Fruit fly (Drosophila melanogaster) Kc167 (cell line): ENCODE results near the gene Arl1.

Experiments used
- Myc ChIP-seq: fragments of >200 bp; optimal IDR thresholded peaks from 2 replicates; lab custom pipeline; 2017; ENCODE audit warnings: missing external identifiers
- Sin3A ChIP-seq: fragments of >200 bp; optimal IDR thresholded peaks from 2 replicates; lab custom pipeline; 2018; ENCODE audit warnings: missing external identifiers
- h ChIP-seq: fragments of >200 bp; optimal IDR thresholded peaks from 3 replicates; lab custom pipeline; 2018; ENCODE audit warnings: missing external identifiers
- insv ChIP-seq: fragments of >200 bp; optimal IDR thresholded peaks from 3 replicates; lab custom pipeline; 2018; ENCODE audit warnings: missing external identifiers
- psq ChIP-seq: fragments of >200 bp; optimal IDR thresholded peaks from 2 replicates; lab custom pipeline; 2017; ENCODE audit warnings: missing external identifiers
- ttk ChIP-seq: sonication (Bioruptor generic); optimal IDR thresholded peaks from 2 replicates; lab custom pipeline; 2017; ENCODE audit warnings: missing external identifiers

The Arl1 gene

dm6 chr3L:15977565-15977964, 5.4 kb upstream of the Arl1 start:
- TF ChIP-seq insv: no peak
- no peak for TF ChIP-seq ttk (lab: Kevin White, UChicago)
- no peak for TF ChIP-seq Sin3A
- TF ChIP-seq h: no peak
- no peak for TF ChIP-seq psq (lab: Kevin White, UChicago)
- TF ChIP-seq Myc (lab: Kevin White, UChicago): no peak

DNA sequence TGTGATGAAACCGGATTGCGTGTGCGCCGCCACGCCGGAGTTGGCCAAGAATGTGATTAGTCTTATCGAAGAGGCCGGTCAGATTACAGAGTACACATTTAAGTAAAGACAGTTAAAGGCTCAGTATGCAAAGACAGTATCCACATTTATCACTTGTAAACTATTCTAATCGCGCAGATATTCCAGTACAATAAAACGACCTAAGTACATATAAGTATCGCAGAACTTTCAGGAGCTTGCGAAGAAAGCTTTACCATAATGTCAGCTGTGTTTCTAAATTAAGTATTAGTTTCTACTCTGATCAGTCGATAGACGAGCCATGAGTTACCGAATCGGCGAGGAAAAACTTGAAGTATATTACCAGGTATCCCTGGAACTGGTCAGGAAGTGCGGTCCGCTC, 4.7 kb upstream of the Arl1 start, which contains the start of gene CG17028:
CG17028 (plus strand) TSS at position 301 of the 400 bp plus-strand sequence.
- TF ChIP-seq ttk (lab: Kevin White, UChicago): no peak
- no peak for TF ChIP-seq h
- TF ChIP-seq psq (lab: Kevin White, UChicago): no peak
- TF ChIP-seq insv: no peak
- no peak for TF ChIP-seq Myc (lab: Kevin White, UChicago)
- no peak for TF ChIP-seq Sin3A

- TF ChIP-seq h (no peak), insv (no peak)
These were observed 3.7 kb upstream of the Arl1 start for dm6 chr3L:15979240-15979639.

DNA sequence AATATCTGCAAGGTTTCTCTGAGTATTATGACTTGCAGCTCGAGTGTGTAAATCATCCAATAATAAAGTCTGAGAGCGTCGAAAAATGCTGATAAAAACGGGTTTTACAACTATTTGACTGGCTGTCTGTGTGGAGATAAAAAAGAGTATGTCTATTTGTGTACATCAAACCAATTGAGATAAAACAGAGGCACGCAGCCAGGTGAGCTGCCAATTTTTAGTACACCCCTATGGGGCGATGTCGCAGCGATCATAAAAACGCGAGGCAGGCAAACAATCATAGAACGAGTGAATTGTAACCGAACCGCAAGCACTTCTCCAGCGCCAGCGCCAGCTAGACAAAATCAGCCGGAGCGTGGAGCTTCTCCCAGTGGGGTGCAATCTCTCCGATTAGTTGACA, 3.0 kb upstream of the Arl1 start, which contains the start of gene CG17027:
CG17027 (plus strand) TSS at position 189 of the 400 bp plus-strand sequence.
- TF ChIP-seq psq (lab: Kevin White, UChicago): no peak
- no peak for TF ChIP-seq Myc (lab: Kevin White, UChicago)
- TF ChIP-seq h: no peak
- no peak for TF ChIP-seq insv
- no peak for TF ChIP-seq Sin3A
- no peak for TF ChIP-seq ttk (lab: Kevin White, UChicago)

DNA sequence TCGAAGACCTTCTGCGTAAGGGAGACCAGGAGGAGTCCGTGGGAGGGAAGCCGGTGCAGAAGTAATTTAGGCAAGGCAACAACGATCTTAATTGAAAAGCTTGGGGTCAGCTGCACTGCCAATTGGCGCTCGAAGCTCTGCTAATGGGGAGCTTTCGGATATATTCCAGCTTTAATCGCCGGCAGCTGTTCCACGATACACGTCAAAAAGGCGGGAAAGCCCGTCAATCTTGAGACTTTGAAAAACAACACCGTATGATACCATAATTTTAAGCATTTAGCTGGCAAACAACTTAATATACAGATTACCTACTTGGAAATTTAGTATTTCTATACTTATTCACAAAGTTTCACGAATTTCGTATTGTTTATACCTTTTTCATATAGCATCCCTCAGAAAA, 1.5 kb upstream of the Arl1 start:
- TF ChIP-seq psq (lab: Kevin White, UChicago) (no peak), h (no peak), Sin3A (no peak), Myc (lab: Kevin White, UChicago) (no peak), ttk (lab: Kevin White, UChicago) (no peak), insv (no peak)

dm6 chr3L:15982148-15982547, 787 bp upstream of the Arl1 start:
- TF ChIP-seq ttk (lab: Kevin White, UChicago) (no peak), insv (no peak), Myc (lab: Kevin White, UChicago) (no peak), h (no peak), psq (lab: Kevin White, UChicago) (no peak), Sin3A (no peak)

- TF ChIP-seq ttk (lab: Kevin White, UChicago): no peak
- TF ChIP-seq h: no peak
- TF ChIP-seq Myc (lab: Kevin White, UChicago): no peak
- TF ChIP-seq insv: no peak
- TF ChIP-seq Sin3A: no peak
- TF ChIP-seq psq (lab: Kevin White, UChicago): no peak
These were observed 4.7 kb downstream of the Arl1 start, which contains the start of gene PolD1 for dm6 chr3L:15987635-15988034. PolD1 (minus strand) TSS chr3L:15987815.

DNA sequence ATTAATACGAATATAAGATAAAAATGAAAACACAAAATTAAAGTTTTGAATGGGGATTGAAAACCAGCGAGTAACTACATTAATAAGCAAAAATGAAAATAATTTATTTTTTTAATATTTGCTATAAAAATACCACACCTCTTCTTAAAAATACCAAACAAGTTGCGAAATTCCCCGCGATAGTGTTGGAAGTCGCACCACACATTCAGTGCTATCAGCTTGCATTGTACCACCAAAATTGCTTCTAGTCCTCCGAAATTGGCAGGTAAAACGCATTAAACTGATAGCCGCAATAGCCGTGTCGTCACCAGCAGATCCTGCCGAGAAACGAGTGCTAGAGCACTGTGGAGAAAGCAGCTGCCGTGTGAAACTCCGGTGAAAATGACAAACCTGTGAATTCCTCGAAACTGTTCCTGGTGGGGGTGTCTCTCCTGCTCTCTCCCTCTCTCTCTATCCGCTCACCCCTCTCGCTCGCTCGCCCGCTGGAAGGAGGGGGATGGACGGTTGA, 5.2 kb downstream of the Arl1 start, which contains the start of gene Hip14:
Hip14 (plus strand) TSS at position 198 of the 508 bp plus-strand sequence.
- no peak for TF ChIP-seq psq (lab: Kevin White, UChicago)
- TF ChIP-seq Myc (lab: Kevin White, UChicago): no peak
- TF ChIP-seq insv: no peak
- no peak for TF ChIP-seq Sin3A

DNA sequence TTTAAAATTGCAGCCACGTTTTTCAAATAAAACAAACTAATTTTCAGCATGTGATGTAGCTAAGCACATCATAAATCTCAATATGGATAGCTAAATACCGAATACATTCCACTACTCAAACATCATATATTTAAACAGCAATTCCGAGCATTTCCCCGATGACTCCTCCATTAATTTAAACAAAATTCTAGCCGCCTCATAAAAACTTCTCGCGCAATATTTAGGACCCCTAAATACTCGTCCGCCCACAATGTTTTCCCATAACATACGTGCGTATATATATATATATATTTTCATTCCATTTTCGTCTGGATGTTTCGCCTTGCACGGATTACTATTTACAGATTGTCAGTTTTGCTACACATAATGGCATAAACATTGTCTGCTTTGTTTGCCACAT, 13.1 kb downstream of the Arl1 start:
- TF ChIP-seq psq (lab: Kevin White, UChicago) (no peak), insv (no peak), Sin3A (no peak)

DNA sequence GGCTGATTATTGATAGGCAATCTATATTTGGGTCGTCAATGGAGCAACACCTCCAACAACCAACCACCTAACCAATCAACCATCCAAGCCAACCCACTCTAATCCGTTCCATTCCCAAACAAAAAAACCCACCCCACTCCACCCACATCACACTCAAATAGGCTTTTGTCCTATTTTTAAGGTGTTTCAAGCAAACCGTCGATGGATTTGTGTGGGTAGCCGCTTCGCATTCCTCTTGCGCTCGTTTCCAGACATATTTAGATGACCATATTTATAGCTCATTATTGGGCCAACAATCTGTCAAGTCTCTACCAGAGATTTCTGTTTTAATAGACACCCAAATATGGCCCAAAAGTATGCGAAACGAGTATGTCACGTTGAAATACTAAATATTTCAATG, 15.3 kb downstream of the Arl1 start:
- TF ChIP-seq Sin3A: no peak
- no peak for TF ChIP-seq h
- no peak for TF ChIP-seq ttk (lab: Kevin White, UChicago)
- TF ChIP-seq Myc (lab: Kevin White, UChicago): no peak
- no peak for TF ChIP-seq psq (lab: Kevin White, UChicago)
- TF ChIP-seq insv: no peak

dm6 chr3L:15999358-16000005, 16.5 kb downstream of the Arl1 start:
- TF ChIP-seq psq (lab: Kevin White, UChicago) (no peak), insv (no peak), h (no peak), Myc (lab: Kevin White, UChicago) (no peak), Sin3A (no peak), ttk (lab: Kevin White, UChicago) (no peak)

- no peak for TF ChIP-seq insv
- TF ChIP-seq ttk (lab: Kevin White, UChicago): no peak
- no peak for TF ChIP-seq Sin3A
- TF ChIP-seq Myc (lab: Kevin White, UChicago): no peak
- TF ChIP-seq psq (lab: Kevin White, UChicago): no peak
- no peak for TF ChIP-seq h
These were observed 18.3 kb downstream of the Arl1 start for dm6 chr3L:16001164-16001679.

DNA sequence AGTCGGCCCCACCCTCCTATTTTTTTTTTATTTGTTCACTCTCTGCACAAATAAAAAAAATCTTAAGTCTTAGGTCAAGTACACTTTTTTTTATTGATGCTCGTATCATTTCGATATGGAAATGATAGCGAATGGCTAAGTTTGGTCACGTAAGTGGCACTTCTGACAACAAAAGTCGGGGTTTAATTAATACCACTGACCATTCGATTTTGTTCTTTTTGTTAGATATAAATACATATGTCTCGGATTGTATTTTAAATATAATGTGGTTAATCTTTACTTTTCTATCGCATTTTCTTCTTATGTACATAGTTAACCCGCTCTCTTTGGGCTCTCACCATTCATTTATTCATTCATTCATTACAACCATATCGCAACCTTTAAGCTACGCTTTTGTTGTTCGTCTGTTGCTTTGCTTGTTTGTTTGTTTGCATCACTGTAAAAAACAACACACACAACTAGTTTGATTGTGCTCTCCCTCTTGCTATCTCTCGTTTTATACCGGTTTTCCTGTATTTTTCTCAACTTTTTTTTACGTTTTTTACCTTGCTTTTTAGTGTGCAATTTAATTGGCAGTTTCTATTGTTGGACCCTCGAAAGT, 19.3 kb downstream of the Arl1 start:
- TF ChIP-seq Myc (lab: Kevin White, UChicago): no peak
